Worm (Caenorhabditis elegans): ENCODE measurements around the gene K07F5.15.

- TF ChIP-seq C17E4.6 (GFP tag; IDR thresholded peaks at IDR 0.05) (no peak), attf-3 (GFP tag; conservative IDR thresholded peaks at IDR 0.05) (no peak), him-1 (tag; optimal IDR thresholded peaks at IDR 0.05) (no peak), rpc-1 (optimal IDR thresholded peaks at IDR 0.05) (no peak), rpc-1 (tag; optimal IDR thresholded peaks at IDR 0.05) (no peak), somi-1 (GFP tag; optimal IDR thresholded peaks at IDR 0.05) (peak; percentile 96), repo-1 (tag; optimal IDR thresholded peaks at IDR 0.05) (no peak), nfya-1 (tag; optimal IDR thresholded peaks at IDR 0.05; ENCODE audit: borderline replicate concordance, insufficient read depth) (no peak)
Measured at ce11 chrIV:9867915-9868314, 3.0 kb downstream of the K07F5.15 start.
